Worm (Caenorhabditis elegans) whole organism, mixed stage, embryonic: ENCODE results near the gene sre-51.

Experiments used
- M03D4.4 ChIP-seq: sonication (generic microtip); optimal IDR thresholded peaks from 2 replicates; lab custom pipeline; 2017; ENCODE audit warnings: mild to moderate bottlenecking, missing genetic modification characterization, missing compliant biosample characterization
- lin-13 ChIP-seq: fragments of 150-350 bp; optimal IDR thresholded peaks from 2 replicates; lab custom pipeline; 2014; ENCODE audit warnings: missing biosample characterization, missing genetic modification characterization
- mep-1 ChIP-seq: fragments of 150-350 bp; optimal IDR thresholded peaks from 2 replicates; lab custom pipeline; 2017; ENCODE audit warnings: missing biosample characterization, missing genetic modification reagents, missing genetic modification characterization, inconsistent platforms
- nhr-12 ChIP-seq: fragments of 150-350 bp; optimal IDR thresholded peaks from 2 replicates; lab custom pipeline; 2014; ENCODE audit warnings: missing biosample characterization, missing genetic modification characterization
- tbx-8 ChIP-seq: fragments of 200-800 bp; sonication (Bioruptor generic); optimal IDR thresholded peaks from 2 replicates; lab custom pipeline; 2018; ENCODE audit warnings: mild to moderate bottlenecking, missing genetic modification characterization, moderate library complexity, missing compliant biosample characterization
- unc-39 ChIP-seq: fragments of 150-350 bp; optimal IDR thresholded peaks from 2 replicates; lab custom pipeline; 2014; ENCODE audit warnings: missing biosample characterization, missing genetic modification characterization
- unc-62 ChIP-seq: fragments of 150-350 bp; optimal IDR thresholded peaks from 2 replicates; lab custom pipeline; 2014; ENCODE audit warnings: missing biosample characterization, missing genetic modification reagents, missing genetic modification characterization
- zip-8 ChIP-seq: fragments of 150-350 bp; optimal IDR thresholded peaks from 2 replicates; lab custom pipeline; 2014; ENCODE audit warnings: missing biosample characterization, missing genetic modification characterization
- ztf-11 ChIP-seq: fragments of 150-350 bp; optimal IDR thresholded peaks from 2 replicates; lab custom pipeline; 2014; ENCODE audit warnings: missing biosample characterization, missing genetic modification characterization

DNA sequence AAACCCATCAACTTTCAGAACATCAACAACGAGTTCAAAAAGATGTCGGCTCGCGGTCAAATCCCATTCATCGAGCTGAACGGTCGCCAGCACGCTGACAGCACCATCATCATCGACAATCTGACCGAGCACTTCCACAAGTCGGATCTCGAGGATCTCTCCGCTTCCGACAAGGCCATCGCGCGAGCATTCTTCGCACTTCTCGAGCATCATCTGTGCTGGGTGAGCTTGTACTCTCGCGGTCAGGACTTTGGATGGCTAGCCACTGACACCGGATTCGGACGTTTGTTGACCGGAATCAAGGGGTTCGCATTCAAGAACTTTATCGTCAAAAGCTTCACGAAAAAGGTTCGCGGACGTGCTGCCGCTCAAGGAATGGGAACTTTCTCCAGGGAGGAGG is 46.8 kb upstream of the sre-51 start:
- TF ChIP-seq lin-13 (tag; lab: Kevin White, UChicago) (no peak), unc-62 (no peak), zip-8 (tag; lab: Kevin White, UChicago) (no peak), unc-39 (tag; lab: Kevin White, UChicago) (no peak), nhr-12 (no peak), M03D4.4 (tag; lab: Kevin White, UChicago) (no peak), mep-1 (tag; lab: Kevin White, UChicago) (no peak), tbx-8 (GFP tag; lab: Kevin White, UChicago) (no peak), ztf-11 (tag; lab: Kevin White, UChicago) (no peak)
